Worm (Caenorhabditis elegans): ENCODE measurements around the gene acr-25.

ce11 chrIV:6502725-6503124 is 38.6 kb downstream of the acr-25 start:
- TF ChIP-seq zag-1 (tag; optimal IDR thresholded peaks at IDR 0.05) = no peak
- TF ChIP-seq Y116A8C.19 (tag; optimal IDR thresholded peaks at IDR 0.05; ENCODE audit: borderline replicate concordance) = no peak
- no peak for TF ChIP-seq unc-98 (GFP tag; IDR thresholded peaks at IDR 0.05)
- TF ChIP-seq lin-15B (tag; optimal IDR thresholded peaks at IDR 0.05) = no peak
- TF ChIP-seq pax-3 (tag; optimal IDR thresholded peaks at IDR 0.05) = no peak
- TF ChIP-seq egl-27 (tag; optimal IDR thresholded peaks at IDR 0.05) = no peak
- TF ChIP-seq lin-13 (GFP tag; optimal IDR thresholded peaks at IDR 0.05) = no peak
- no peak for TF ChIP-seq jun-1 (tag; optimal IDR thresholded peaks at IDR 0.05)
- TF ChIP-seq ces-1 (GFP tag; optimal IDR thresholded peaks at IDR 0.05) = no peak
- no peak for TF ChIP-seq ztf-11 (tag; optimal IDR thresholded peaks at IDR 0.05)
